Worm (Caenorhabditis elegans): ENCODE data around the gene ZK262.9.
A peak's percentile ranks its signal among the peaks of the same experiment; 100 is the strongest.
"Not testable (repeated sequence)": the region's sequence is repeated elsewhere in the genome, so short reads cannot be mapped to it uniquely, and the experiment has no call there.

The ZK262.9 gene

DNA sequence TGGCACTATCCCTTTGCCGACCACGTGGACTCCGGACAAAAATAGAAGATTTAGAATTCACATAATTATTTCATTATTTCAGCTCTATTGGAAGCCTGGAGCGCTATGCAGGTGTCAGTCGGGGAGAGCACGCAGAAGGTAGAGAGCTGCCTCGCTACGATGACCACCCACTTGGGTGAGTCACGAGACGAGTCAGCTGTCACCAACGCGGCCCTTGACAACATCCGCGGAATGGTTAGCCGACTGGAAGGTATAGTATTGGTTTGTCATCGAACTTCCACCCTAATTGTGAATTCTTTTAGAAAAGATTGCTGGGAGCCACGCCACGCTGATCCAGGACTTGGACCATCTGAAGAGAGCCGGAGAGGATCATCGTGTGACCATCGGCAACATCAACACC, at the start of gene ZK262.9:
ZK262.9 (plus strand) TSS at position 301 of the 400 bp plus-strand sequence.
- TF ChIP-seq zip-4 (GFP tag; optimal IDR thresholded peaks at IDR 0.05); pax-3 (tag; optimal IDR thresholded peaks at IDR 0.05); vab-15 (tag; optimal IDR thresholded peaks at IDR 0.05): not testable (repeated sequence)

DNA sequence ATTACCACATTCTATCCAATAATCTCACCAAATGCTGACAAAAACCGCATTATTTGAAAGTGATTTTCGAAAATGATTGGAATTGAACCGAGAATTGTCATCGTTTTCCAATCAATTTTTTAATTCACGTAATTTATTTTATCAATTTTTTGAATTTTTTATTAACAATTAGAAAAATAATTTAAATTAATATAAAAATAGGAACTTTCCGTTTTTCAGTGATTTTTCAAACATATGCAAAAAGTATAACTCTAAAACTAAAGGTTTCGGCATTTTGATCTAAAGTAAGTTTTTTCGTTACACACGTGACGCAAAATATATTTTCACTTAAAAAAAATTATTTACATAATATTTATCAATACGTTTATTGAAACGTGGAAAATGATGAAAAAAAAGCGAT, 45.4 kb upstream of the ZK262.9 start, which contains the start of gene Y51A2B.6:
Y51A2B.6 (minus strand) TSS at position 101 of the 400 bp plus-strand sequence.
- TF ChIP-seq Y116A8C.19 (tag; optimal IDR thresholded peaks at IDR 0.05; ENCODE audit: borderline replicate concordance) (no peak), fos-1 (tag; optimal IDR thresholded peaks at IDR 0.05) (no peak), nhr-19 (GFP tag; conservative IDR thresholded peaks at IDR 0.05) (no peak), pax-3 (tag; optimal IDR thresholded peaks at IDR 0.05) (no peak), pag-3 (tag; optimal IDR thresholded peaks at IDR 0.05; ENCODE audit: borderline replicate concordance, insufficient read depth) (no peak), lsy-2 (tag; optimal IDR thresholded peaks at IDR 0.05) (no peak), egl-13 (tag; optimal IDR thresholded peaks at IDR 0.05) (no peak), nhr-20 (tag; optimal IDR thresholded peaks at IDR 0.05) (no peak), rnt-1 (tag; optimal IDR thresholded peaks at IDR 0.05) (no peak), mef-2 (tag; optimal IDR thresholded peaks at IDR 0.05) (no peak), mdl-1 (tag; optimal IDR thresholded peaks at IDR 0.05) (no peak), mep-1 (tag; optimal IDR thresholded peaks at IDR 0.05) (no peak), ztf-11 (tag; optimal IDR thresholded peaks at IDR 0.05) (no peak), tbx-2 (tag; optimal IDR thresholded peaks at IDR 0.05) (no peak), skn-1 (tag; optimal IDR thresholded peaks at IDR 0.05) (no peak), jun-1 (tag; optimal IDR thresholded peaks at IDR 0.05) (no peak), fkh-4 (tag; optimal IDR thresholded peaks at IDR 0.05; ENCODE audit: borderline replicate concordance) (no peak), nhr-28 (tag; optimal IDR thresholded peaks at IDR 0.05) (no peak), swsn-7 (tag; optimal IDR thresholded peaks at IDR 0.05) (no peak)

DNA sequence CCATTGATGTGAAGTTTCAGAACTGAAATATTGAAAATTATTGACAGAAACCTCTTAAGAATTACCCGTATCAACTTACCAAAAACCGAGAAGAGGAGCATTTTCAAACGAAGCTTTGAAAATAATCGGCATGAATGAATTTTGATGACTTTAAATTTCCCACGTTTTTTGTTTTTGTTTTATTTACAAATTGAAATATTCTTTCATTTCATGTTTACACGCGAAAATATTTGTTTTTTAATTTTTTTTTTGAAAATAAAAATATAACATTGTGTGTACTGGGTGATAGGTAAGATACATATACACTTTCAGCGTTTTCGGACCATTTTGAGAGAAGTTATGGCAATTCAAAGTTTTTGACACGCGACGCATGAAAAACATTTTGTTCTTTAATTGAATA, 43.9 kb upstream of the ZK262.9 start, which contains the start of gene Y51A2B.9:
Y51A2B.9 (minus strand) TSS at position 101 of the 400 bp plus-strand sequence.
- TF ChIP-seq alr-1 (tag; optimal IDR thresholded peaks at IDR 0.05; ENCODE audit: borderline replicate concordance) (no peak), ces-1 (GFP tag; optimal IDR thresholded peaks at IDR 0.05) (no peak), dpl-1 (GFP tag; optimal IDR thresholded peaks at IDR 0.05) (no peak), irx-1 (tag; optimal IDR thresholded peaks at IDR 0.05) (no peak), nhr-85 (tag) (no peak), sup-37 (GFP tag; optimal IDR thresholded peaks at IDR 0.05) (no peak), efl-1 (optimal IDR thresholded peaks at IDR 0.05) (no peak), efl-1 (GFP tag; optimal IDR thresholded peaks at IDR 0.05 in 1 of 2) (no peak), nhr-28 (tag; optimal IDR thresholded peaks at IDR 0.05) (no peak), grh-1 (GFP tag; IDR thresholded peaks at IDR 0.05) (no peak), nhr-12 (tag; optimal IDR thresholded peaks at IDR 0.05) (no peak)

DNA sequence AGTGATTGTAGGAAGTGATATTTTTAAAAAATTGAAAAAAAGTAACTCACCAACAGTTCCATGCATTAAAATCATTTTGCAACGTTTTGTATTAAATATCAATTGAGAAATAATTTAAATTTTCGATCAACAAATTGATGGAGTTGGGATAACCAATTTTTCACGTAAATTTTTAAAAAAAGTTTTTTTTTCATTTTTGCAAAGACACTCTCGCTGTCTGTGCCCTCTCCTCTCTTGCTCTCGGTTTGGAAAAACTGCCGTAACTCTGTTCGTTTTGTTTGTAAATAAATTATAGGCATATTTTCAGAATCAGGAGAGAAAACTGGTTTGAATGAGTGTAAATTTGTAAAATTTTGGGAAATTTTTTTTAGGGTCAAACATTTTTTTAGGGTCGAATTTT, 41.8 kb upstream of the ZK262.9 start, which contains the start of gene Y51A2B.16:
Y51A2B.16 (minus strand) TSS at position 101 of the 400 bp plus-strand sequence.
- TF ChIP-seq nhr-12 (tag; optimal IDR thresholded peaks at IDR 0.05): no peak
- TF ChIP-seq rnt-1 (tag; optimal IDR thresholded peaks at IDR 0.05): no peak
- TF ChIP-seq hlh-4 (tag; optimal IDR thresholded peaks at IDR 0.05): no peak
- TF ChIP-seq ztf-4 (tag; optimal IDR thresholded peaks at IDR 0.05): no peak
- no peak for TF ChIP-seq hpl-2 (GFP tag; optimal IDR thresholded peaks at IDR 0.05)
- TF ChIP-seq efl-1 (optimal IDR thresholded peaks at IDR 0.05): no peak
- peak in 1 of 2 experiments; percentile 6 for TF ChIP-seq efl-1 (GFP tag; optimal IDR thresholded peaks at IDR 0.05 in 1 of 2)
- no peak for TF ChIP-seq mep-1 (tag; optimal IDR thresholded peaks at IDR 0.05)

DNA sequence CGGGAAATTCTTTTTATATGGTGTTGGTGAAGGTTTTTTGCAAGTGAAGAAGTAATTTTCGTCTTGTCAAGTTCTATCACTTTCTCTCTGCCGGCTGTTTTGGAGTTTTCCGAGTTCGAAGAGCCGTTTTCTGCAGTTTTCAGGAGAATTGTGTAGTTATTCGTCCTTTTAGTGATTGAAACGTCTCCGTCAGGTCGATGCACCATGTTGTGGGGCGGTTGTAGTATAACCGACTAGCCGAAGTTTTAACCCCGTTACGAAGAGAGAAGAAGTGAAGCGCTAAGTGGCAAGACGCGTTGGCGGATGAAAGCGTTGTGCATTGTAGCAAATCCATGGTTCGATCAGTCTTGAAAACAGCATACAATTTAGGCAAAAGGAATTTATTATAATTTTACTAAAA, 36.8 kb upstream of the ZK262.9 start:
- TF ChIP-seq mef-2 (tag; optimal IDR thresholded peaks at IDR 0.05) (no peak), efl-1 (optimal IDR thresholded peaks at IDR 0.05) (no peak), efl-1 (GFP tag; optimal IDR thresholded peaks at IDR 0.05 in 1 of 2) (peak in 1 of 2 experiments; percentile 90)

All from whole organism, L1 larva.